Fruit fly (Drosophila melanogaster) whole organism, wandering third instar larva: ENCODE results near the gene yellow-c.
A peak's percentile ranks its signal among the peaks of the same experiment; 100 is the strongest.

Experiments used
- Abd-B ChIP-seq: fragments of >200 bp; optimal IDR thresholded peaks from 2 replicates; lab custom pipeline; 2017; ENCODE audit warnings: missing biosample characterization, missing genetic modification characterization
- CG32264 ChIP-seq: fragments of 200-800 bp; sonication (Bioruptor generic); optimal IDR thresholded peaks from 2 replicates; lab custom pipeline; 2016; ENCODE audit warnings: missing biosample characterization, missing genetic modification characterization
- CrebA ChIP-seq: fragments of 200-800 bp; sonication (Bioruptor generic); optimal IDR thresholded peaks from 2 replicates; lab custom pipeline; 2016; ENCODE audit warnings: missing biosample characterization, mild to moderate bottlenecking, missing genetic modification characterization, borderline replicate concordance
- Dfd ChIP-seq: fragments of >200 bp; optimal IDR thresholded peaks from 2 replicates; lab custom pipeline; 2017; ENCODE audit warnings: missing biosample characterization, missing genetic modification characterization
- Dif ChIP-seq: fragments of 200-275, 200-300 bp; sonication (Bioruptor generic); optimal IDR thresholded peaks from 2 replicates; lab custom pipeline; 2018; ENCODE audit warnings: missing biosample characterization, missing genetic modification characterization; ENCODE audit not compliant: partially characterized antibody
- GATAd ChIP-seq: sonication (Bioruptor generic); optimal IDR thresholded peaks from 2 replicates; lab custom pipeline; 2016; ENCODE audit warnings: missing biosample characterization, missing genetic modification characterization
- HLH106 ChIP-seq: fragments of 200-800 bp; optimal IDR thresholded peaks from 3 replicates; lab custom pipeline; 2019; ENCODE audit warnings: missing biosample characterization, mild to moderate bottlenecking, missing genetic modification characterization, moderate library complexity
- Hnf4 ChIP-seq: fragments of 200-800 bp; sonication (Bioruptor generic); optimal IDR thresholded peaks from 2 replicates; lab custom pipeline; 2016; ENCODE audit warnings: missing biosample characterization, mild to moderate bottlenecking, missing genetic modification characterization
- Hr78 ChIP-seq: fragments of >200 bp; optimal IDR thresholded peaks from 2 replicates; lab custom pipeline; 2017; ENCODE audit warnings: missing biosample characterization, missing genetic modification characterization
- Hr83 ChIP-seq: fragments of 200-300 bp; sonication (Bioruptor generic); optimal IDR thresholded peaks from 2 replicates; lab custom pipeline; 2016; ENCODE audit warnings: missing biosample characterization, mild to moderate bottlenecking, missing genetic modification characterization, moderate library complexity; ENCODE audit not compliant: poor library complexity, severe bottlenecking
- Jra ChIP-seq: sonication (Bioruptor generic); optimal IDR thresholded peaks from 2 replicates; lab custom pipeline; 2016; ENCODE audit warnings: missing biosample characterization, missing genetic modification characterization
- Mio ChIP-seq: sonication (Bioruptor generic); optimal IDR thresholded peaks from 2 replicates; lab custom pipeline; 2016; ENCODE audit warnings: missing biosample characterization, missing genetic modification characterization
- Myc ChIP-seq: fragments of >200 bp; optimal IDR thresholded peaks from 2 replicates; lab custom pipeline; 2017
- N ChIP-seq: fragments of >200 bp; optimal IDR thresholded peaks from 2 replicates; lab custom pipeline; 2018; ENCODE audit warnings: missing biosample characterization, missing external identifiers, missing genetic modification characterization
- OdsH ChIP-seq: fragments of 200-800 bp; sonication (Bioruptor generic); optimal IDR thresholded peaks from 2 replicates; lab custom pipeline; 2016; ENCODE audit warnings: missing biosample characterization, mild to moderate bottlenecking, missing genetic modification characterization
- Rel ChIP-seq, 2 experiments: fragments of 200-800 bp; sonication (Bioruptor generic) in 1 of 2; optimal IDR thresholded peaks; 2 replicates in 1 of 2; 3 replicates in 1 of 2; lab custom pipeline; 2016 to 2019; ENCODE audit warnings: mild to moderate bottlenecking in 2 of 2, missing biosample characterization in 2 of 2, missing genetic modification characterization in 2 of 2, moderate library complexity in 1 of 2
- Sp1 ChIP-seq: fragments of 200-800 bp; sonication (Bioruptor generic); optimal IDR thresholded peaks from 3 replicates; lab custom pipeline; 2019; ENCODE audit warnings: missing biosample characterization, mild to moderate bottlenecking, missing genetic modification characterization, moderate library complexity
- Vsx2 ChIP-seq: fragments of 200-300, 225-300 bp; sonication (Bioruptor generic); optimal IDR thresholded peaks from 2 replicates; lab custom pipeline; 2018; ENCODE audit warnings: missing biosample characterization, missing genetic modification characterization; ENCODE audit not compliant: partially characterized antibody
- br ChIP-seq: fragments of 200-800 bp; sonication (Bioruptor generic); optimal IDR thresholded peaks from 2 replicates; lab custom pipeline; 2016; ENCODE audit warnings: missing biosample characterization, missing genetic modification characterization
- brk ChIP-seq: fragments of 200-800 bp; sonication (Bioruptor generic); optimal IDR thresholded peaks from 2 replicates; lab custom pipeline; 2016; ENCODE audit warnings: missing biosample characterization, mild to moderate bottlenecking, missing genetic modification characterization
- dl ChIP-seq, 2 experiments: fragments of 175-275, 200-275 bp in 1 of 2; fragments of 200-275 bp in 1 of 2; sonication (Bioruptor generic); optimal IDR thresholded peaks; lab custom pipeline; 2018; ENCODE audit warnings: mild to moderate bottlenecking in 2 of 2, missing biosample characterization in 2 of 2, missing genetic modification characterization in 2 of 2, moderate library complexity in 2 of 2; ENCODE audit not compliant: partially characterized antibody in 2 of 2, insufficient read depth in 1 of 2
- dmrt93B ChIP-seq: fragments of 200-800 bp; sonication (Bioruptor generic); optimal IDR thresholded peaks from 2 replicates; lab custom pipeline; 2018; ENCODE audit warnings: missing biosample characterization, mild to moderate bottlenecking, missing genetic modification characterization
- dsf ChIP-seq: sonication (Bioruptor generic); optimal IDR thresholded peaks from 2 replicates; lab custom pipeline; 2016; ENCODE audit warnings: missing biosample characterization, missing genetic modification characterization, borderline replicate concordance
- ey ChIP-seq: fragments of 200-800 bp; sonication (Bioruptor generic); optimal IDR thresholded peaks from 2 replicates; lab custom pipeline; 2016; ENCODE audit warnings: missing biosample characterization, missing genetic modification characterization
- foxo ChIP-seq, 2 experiments: fragments of 200-800 bp; sonication (Bioruptor generic); optimal IDR thresholded peaks; 2 replicates in 1 of 2; 3 replicates in 1 of 2; lab custom pipeline; 2016 to 2017; ENCODE audit warnings: missing biosample characterization in 2 of 2, missing genetic modification characterization in 2 of 2
- jim ChIP-seq: fragments of 175-275, 200-325 bp; sonication (Bioruptor generic); optimal IDR thresholded peaks from 2 replicates; lab custom pipeline; 2016; ENCODE audit warnings: missing biosample characterization, mild to moderate bottlenecking, missing genetic modification characterization
- lola ChIP-seq: fragments of >200 bp; optimal IDR thresholded peaks from 2 replicates; lab custom pipeline; 2017; ENCODE audit warnings: missing biosample characterization, missing genetic modification characterization
- psq ChIP-seq: fragments of 200-800 bp; sonication (Bioruptor generic); optimal IDR thresholded peaks from 3 replicates; lab custom pipeline; 2017; ENCODE audit warnings: missing biosample characterization, mild to moderate bottlenecking, missing genetic modification characterization, moderate library complexity
- rgr ChIP-seq: fragments of 200-800 bp; sonication (Bioruptor generic); optimal IDR thresholded peaks from 3 replicates; lab custom pipeline; 2016; ENCODE audit warnings: missing biosample characterization, mild to moderate bottlenecking, missing genetic modification characterization
- sv ChIP-seq: fragments of 200-800 bp; sonication (Bioruptor generic); optimal IDR thresholded peaks from 3 replicates; lab custom pipeline; 2016; ENCODE audit warnings: missing biosample characterization, missing genetic modification characterization
- tai ChIP-seq: sonication (Bioruptor generic); optimal IDR thresholded peaks from 2 replicates; lab custom pipeline; 2016; ENCODE audit warnings: missing biosample characterization, missing genetic modification characterization
- usp ChIP-seq: fragments of >200 bp; optimal IDR thresholded peaks from 2 replicates; lab custom pipeline; 2017; ENCODE audit warnings: missing biosample characterization, missing genetic modification characterization
- woc ChIP-seq: sonication (Bioruptor generic); optimal IDR thresholded peaks from 2 replicates; lab custom pipeline; 2016; ENCODE audit warnings: missing biosample characterization, mild to moderate bottlenecking, missing genetic modification characterization

yellow-c gene

DNA sequence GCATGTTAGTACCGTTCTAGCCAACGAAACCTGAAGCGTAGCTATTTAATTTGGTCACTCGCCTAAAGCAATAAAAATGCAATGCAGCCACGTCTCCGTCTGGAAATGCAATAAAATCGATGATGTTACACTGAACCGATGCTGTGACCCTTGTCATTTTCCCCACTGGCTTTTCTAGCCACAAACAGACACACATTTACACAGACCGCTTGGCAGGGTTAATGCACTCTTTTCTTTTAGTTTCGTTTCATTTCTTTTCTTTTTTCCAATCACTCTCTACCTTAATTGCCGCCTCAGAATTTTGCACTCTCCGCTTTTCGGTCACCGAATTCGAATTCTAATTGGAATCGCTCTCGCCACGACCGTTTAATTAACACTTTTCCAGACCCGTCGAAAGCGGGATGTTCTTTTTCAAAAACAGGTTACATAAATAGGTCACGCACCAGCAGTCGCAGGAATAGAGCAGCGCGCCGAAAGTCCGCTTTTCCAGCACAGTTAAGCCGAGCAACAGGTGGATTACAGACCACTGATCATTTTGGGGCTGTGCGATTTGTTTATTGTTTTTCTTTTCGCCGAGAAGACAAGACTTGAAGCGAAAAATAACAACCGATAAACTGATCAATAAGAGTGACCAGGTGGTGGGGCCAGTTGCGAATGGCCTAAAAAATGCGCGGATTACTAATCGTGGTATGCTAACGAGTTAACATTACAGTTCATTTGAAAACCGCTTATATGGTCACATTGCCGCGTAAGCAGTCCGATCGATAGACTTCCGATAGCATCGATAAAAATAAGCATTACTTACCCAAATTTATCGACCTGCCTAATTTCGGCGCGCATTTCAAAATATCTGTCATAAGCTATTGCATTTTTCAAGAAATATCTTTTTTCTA, 22.3 kb downstream of the yellow-c start, which contains the start of gene ck:
ck (minus strand) TSS at position 638 of the 893 bp plus-strand sequence.
- no peak for TF ChIP-seq Rel (GFP tag; optimal IDR thresholded peaks at IDR 0.05; lab: Kevin White, UChicago)
- TF ChIP-seq Rel (tag; optimal IDR thresholded peaks at IDR 0.05; lab: Kevin White, UChicago) = peak; percentile 39
- no peak for TF ChIP-seq GATAd
- TF ChIP-seq, all 38 proteins: peak for 1

DNA sequence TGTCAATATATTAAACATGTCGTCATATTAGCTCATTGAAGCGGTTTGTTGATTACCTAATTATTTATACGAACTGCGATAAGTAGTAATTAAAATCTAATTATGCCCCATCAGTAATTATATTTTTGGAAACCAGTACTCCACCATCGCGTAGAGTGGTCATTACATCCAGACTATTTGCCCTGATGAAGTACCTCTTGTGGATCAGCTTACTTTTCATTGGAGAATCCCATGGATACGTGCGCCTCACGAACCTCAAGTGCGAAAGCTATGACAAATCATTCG, 22.9 kb downstream of the yellow-c start, which contains the start of gene CG33679:
CG33679 (plus strand) TSS at position 186 of the 285 bp plus-strand sequence.
- TF ChIP-seq foxo (GFP tag; optimal IDR thresholded peaks at IDR 0.05; lab: Kevin White, UChicago) = no peak
- TF ChIP-seq GATAd = no peak
- TF ChIP-seq sv = no peak
- TF ChIP-seq Hnf4 = no peak
- no peak for TF ChIP-seq jim (GFP tag; lab: Kevin White, UChicago)
- TF ChIP-seq dl (GFP tag; optimal IDR thresholded peaks at IDR 0.05; lab: Kevin White, UChicago; ENCODE audit: insufficient read depth in 1 of 2, partially characterized antibody in 2 of 2) = no peak
- no peak for TF ChIP-seq dmrt93B
- TF ChIP-seq Abd-B = no peak
- TF ChIP-seq psq (GFP tag; lab: Kevin White, UChicago) = no peak
- no peak for TF ChIP-seq HLH106 (tag; lab: Kevin White, UChicago)
- TF ChIP-seq dsf (GFP tag; lab: Kevin White, UChicago) = no peak
- TF ChIP-seq br (GFP tag; lab: Kevin White, UChicago) = no peak
- TF ChIP-seq Dfd = no peak
- TF ChIP-seq CrebA (GFP tag; lab: Kevin White, UChicago) = no peak
- TF ChIP-seq tai (GFP tag; lab: Kevin White, UChicago) = no peak
- no peak for TF ChIP-seq Sp1
- no peak for TF ChIP-seq CG32264
- TF ChIP-seq N (GFP tag; lab: Kevin White, UChicago) = no peak

DNA sequence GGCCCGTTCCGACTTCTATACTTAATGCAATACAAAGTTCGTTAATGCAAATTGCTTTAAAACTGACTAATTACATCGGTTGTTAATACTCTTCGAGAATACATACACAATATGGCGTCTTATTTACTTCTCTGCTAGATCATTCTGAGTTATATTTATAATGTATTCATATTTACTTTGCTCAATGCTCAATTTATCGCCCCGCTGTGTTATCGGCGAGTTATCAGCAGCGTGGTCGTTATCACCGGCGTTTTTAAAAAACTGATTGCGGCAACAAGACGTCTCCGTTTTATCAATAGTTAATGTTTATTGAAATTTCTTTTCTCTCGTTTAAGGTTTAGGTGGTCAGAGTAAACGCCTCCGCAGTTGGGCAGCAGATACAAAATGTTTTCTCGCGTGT, 23.8 kb downstream of the yellow-c start:
- no peak for TF ChIP-seq Hnf4

DNA sequence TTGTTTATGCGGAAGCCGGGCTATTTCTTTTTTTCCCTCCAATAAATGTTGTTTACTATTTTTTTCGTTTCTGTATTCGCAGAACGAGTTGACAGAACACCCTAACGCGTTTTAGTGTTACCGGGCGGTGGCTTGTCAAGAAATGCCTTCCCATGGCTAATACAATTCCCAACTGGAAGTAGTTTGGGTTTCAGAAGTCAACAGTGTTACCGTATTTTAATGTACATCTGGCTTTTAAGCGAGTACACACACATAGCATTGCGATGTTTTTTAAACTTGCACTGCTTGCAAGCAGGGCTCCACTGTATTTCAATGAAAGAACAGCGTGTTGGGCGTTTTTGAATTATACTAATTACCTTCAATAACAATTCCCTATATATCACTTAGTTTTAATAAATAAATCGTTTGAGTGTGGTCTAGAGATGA, 25.4 kb downstream of the yellow-c start, which contains the start of gene TfIIS:
TfIIS (minus strand) TSS at position 178 of the 426 bp plus-strand sequence.
- no peak for TF ChIP-seq Rel (GFP tag; optimal IDR thresholded peaks at IDR 0.05; lab: Kevin White, UChicago)
- TF ChIP-seq Rel (tag; optimal IDR thresholded peaks at IDR 0.05; lab: Kevin White, UChicago) = peak; percentile 17
- no peak for TF ChIP-seq usp (GFP tag; lab: Kevin White, UChicago)
- TF ChIP-seq Hr83 = no peak
- TF ChIP-seq Hr78 = no peak
- TF ChIP-seq Vsx2 (GFP tag; lab: Kevin White, UChicago) = peak; percentile 77
- TF ChIP-seq CG32264 = no peak
- peak; percentile 78 for TF ChIP-seq Myc (lab: Kevin White, UChicago)
- no peak for TF ChIP-seq dmrt93B
- TF ChIP-seq rgr (GFP tag; lab: Kevin White, UChicago) = peak; percentile 7
- TF ChIP-seq Jra (GFP tag; lab: Kevin White, UChicago) = no peak
- no peak for TF ChIP-seq dsf (GFP tag; lab: Kevin White, UChicago)
- TF ChIP-seq Sp1 = no peak
- TF ChIP-seq Hnf4 = no peak

DNA sequence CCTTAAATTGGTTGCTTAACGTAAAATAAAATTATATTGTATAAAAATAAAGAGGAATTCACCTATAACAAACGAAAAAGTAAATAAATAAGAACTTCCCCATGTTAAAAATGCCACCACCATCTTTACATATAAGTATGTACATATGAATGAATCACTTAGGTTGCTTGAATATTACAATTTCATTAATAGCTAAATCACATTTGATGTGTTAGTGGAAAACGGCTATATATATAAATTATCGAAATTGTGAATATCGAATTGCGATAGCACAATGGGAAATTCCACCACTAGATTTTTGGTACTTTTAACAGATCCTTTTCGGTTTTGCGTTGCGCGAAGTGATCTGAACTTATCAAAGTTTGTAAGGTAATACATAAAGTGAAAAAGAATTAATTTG, 26.2 kb downstream of the yellow-c start, which contains the start of the genes solo and vas:
solo (plus strand) TSS at position 289 of the 400 bp plus-strand sequence.
vas (plus strand) TSS at position 289 of the 400 bp plus-strand sequence.
- TF ChIP-seq Sp1 (peak; percentile 22), Mio (GFP tag; lab: Kevin White, UChicago) (no peak), psq (GFP tag; lab: Kevin White, UChicago) (no peak), OdsH (GFP tag; lab: Kevin White, UChicago) (no peak), dl (GFP tag; optimal IDR thresholded peaks at IDR 0.05; lab: Kevin White, UChicago; ENCODE audit: insufficient read depth in 1 of 2, partially characterized antibody in 2 of 2) (no peak), lola (no peak), HLH106 (tag; lab: Kevin White, UChicago) (peak; percentile 45), GATAd (no peak), N (GFP tag; lab: Kevin White, UChicago) (peak; percentile 68), Vsx2 (GFP tag; lab: Kevin White, UChicago) (no peak), brk (GFP tag; lab: Kevin White, UChicago) (no peak), ey (no peak), Hr78 (peak; percentile 54), CG32264 (no peak), Dif (GFP tag; lab: Kevin White, UChicago) (no peak), Dfd (no peak), Rel (GFP tag; optimal IDR thresholded peaks at IDR 0.05; lab: Kevin White, UChicago) (no peak), Rel (tag; optimal IDR thresholded peaks at IDR 0.05; lab: Kevin White, UChicago) (peak; percentile 52), dmrt93B (no peak), woc (peak; percentile 31), dsf (GFP tag; lab: Kevin White, UChicago) (no peak), Abd-B (no peak), rgr (GFP tag; lab: Kevin White, UChicago) (no peak), Hr83 (no peak), sv (peak; percentile 12)
